Worm (Caenorhabditis elegans) whole organism, L4/young adult: ENCODE results near the gene M03F4.6.

Experiments
- W03F9.2 ChIP-seq: fragments of 150-350 bp; optimal IDR thresholded peaks from 2 replicates; lab custom pipeline; 2014; ENCODE audit warnings: missing biosample characterization, missing genetic modification characterization
- dao-5 ChIP-seq: sonication (generic microtip); optimal IDR thresholded peaks from 2 replicates; lab custom pipeline; 2016; ENCODE audit warnings: missing genotype, missing genetic modification characterization, moderate library complexity, missing compliant biosample characterization
- him-1 ChIP-seq: sonication (generic microtip); optimal IDR thresholded peaks from 2 replicates; lab custom pipeline; 2016; ENCODE audit warnings: missing genotype, missing genetic modification reagents, missing genetic modification characterization, missing compliant biosample characterization

- TF ChIP-seq him-1 (tag; lab: Kevin White, UChicago) = no peak
- TF ChIP-seq dao-5 (tag; lab: Kevin White, UChicago) = no peak
- peak; percentile 13 for TF ChIP-seq W03F9.2 (tag; lab: Kevin White, UChicago)
These were observed 49.0 kb upstream of the M03F4.6 start for ce11 chrX:5018062-5018653.
